Worm (Caenorhabditis elegans): Measurements from ENCODE around the gene perm-4.

ce11 chrIV:1136658-1137057 lies 11.8 kb upstream of the perm-4 start, which contains the start of gene C44B12.6:
- TF ChIP-seq snpc-4 (GFP tag; optimal IDR thresholded peaks at IDR 0.05) (no peak), snpc-4 (tag; optimal IDR thresholded peaks at IDR 0.05) (no peak), mxl-1 (tag; optimal IDR thresholded peaks at IDR 0.05) (no peak), unc-62 (GFP tag; optimal IDR thresholded peaks at IDR 0.05) (no peak), ama-1 (optimal IDR thresholded peaks at IDR 0.05) (no peak), ama-1 (GFP tag; optimal IDR thresholded peaks at IDR 0.05) (no peak), gei-17 (GFP tag; optimal IDR thresholded peaks at IDR 0.05) (no peak), nhr-27 (tag; optimal IDR thresholded peaks at IDR 0.05) (no peak), attf-5 (GFP tag; optimal IDR thresholded peaks at IDR 0.05) (no peak), nfya-1 (tag; optimal IDR thresholded peaks at IDR 0.05; ENCODE audit: borderline replicate concordance, insufficient read depth) (no peak), F10E7.11 (tag; optimal IDR thresholded peaks at IDR 0.05) (no peak), fkh-3 (tag; optimal IDR thresholded peaks at IDR 0.05) (no peak), dpl-1 (GFP tag; optimal IDR thresholded peaks at IDR 0.05) (no peak), mcd-1 (GFP tag; IDR thresholded peaks at IDR 0.05) (no peak)

All from whole organism, young adult.